Fruit fly (Drosophila melanogaster) whole organism, adult: ENCODE results near the gene Rpn12.
A peak's percentile ranks its signal among the peaks of the same experiment; 100 is the strongest.

Source experiments
- CG11617 ChIP-seq: fragments of 200-800 bp; sonication (Bioruptor generic); optimal IDR thresholded peaks from 2 replicates; lab custom pipeline; 2017; ENCODE audit warnings: mild to moderate bottlenecking, missing biosample characterization, missing genetic modification reagents, missing genetic modification characterization
- CG12768 ChIP-seq: fragments of 200-800 bp; sonication (Bioruptor generic); optimal IDR thresholded peaks from 2 replicates; lab custom pipeline; 2017; ENCODE audit warnings: missing biosample characterization, missing genetic modification characterization, mild to moderate bottlenecking, moderate library complexity, missing genetic modification reagents
- CG14711 ChIP-seq: fragments of 200-800 bp; sonication (Bioruptor generic); optimal IDR thresholded peaks from 2 replicates; lab custom pipeline; 2018; ENCODE audit warnings: missing biosample characterization, mild to moderate bottlenecking, missing genetic modification characterization, moderate library complexity
- CG1620 ChIP-seq: fragments of 200-800 bp; sonication (Bioruptor generic); optimal IDR thresholded peaks from 2 replicates; lab custom pipeline; 2016; ENCODE audit warnings: missing biosample characterization, missing genetic modification characterization
- CG33017 ChIP-seq: fragments of 200-800 bp; sonication (Bioruptor generic); optimal IDR thresholded peaks from 2 replicates; lab custom pipeline; 2018; ENCODE audit warnings: missing biosample characterization, mild to moderate bottlenecking, missing genetic modification characterization, moderate library complexity
- CG5204 ChIP-seq: fragments of 200-800 bp; sonication (Bioruptor generic); optimal IDR thresholded peaks from 2 replicates; lab custom pipeline; 2016; ENCODE audit warnings: missing biosample characterization, missing genetic modification characterization
- CG7045 ChIP-seq: fragments of 200-800 bp; sonication (Bioruptor generic); optimal IDR thresholded peaks from 2 replicates; lab custom pipeline; 2017; ENCODE audit warnings: missing biosample characterization, mild to moderate bottlenecking, missing genetic modification characterization
- CG7101 ChIP-seq: fragments of 200-800 bp; sonication (Bioruptor generic); optimal IDR thresholded peaks from 2 replicates; lab custom pipeline; 2018; ENCODE audit warnings: missing biosample characterization, mild to moderate bottlenecking, missing genetic modification characterization, moderate library complexity
- Clk ChIP-seq: fragments of 200-800 bp; sonication (Bioruptor generic); optimal IDR thresholded peaks from 2 replicates; lab custom pipeline; 2017; ENCODE audit warnings: missing biosample characterization, missing genetic modification characterization
- Crg-1 ChIP-seq: fragments of 200-800 bp; sonication (Bioruptor generic); optimal IDR thresholded peaks from 2 replicates; lab custom pipeline; 2016; ENCODE audit warnings: missing biosample characterization, missing genetic modification characterization
- Hr96 ChIP-seq: fragments of 200-800 bp; sonication (Bioruptor generic); optimal IDR thresholded peaks from 2 replicates; lab custom pipeline; 2016; ENCODE audit warnings: missing biosample characterization, missing genetic modification characterization
- Mnt ChIP-seq: fragments of 200-800 bp; sonication (Bioruptor generic); optimal IDR thresholded peaks from 2 replicates; lab custom pipeline; 2016; ENCODE audit warnings: missing biosample characterization, mild to moderate bottlenecking, missing genetic modification characterization
- bab1 ChIP-seq: fragments of 200-800 bp; sonication (Bioruptor generic); optimal IDR thresholded peaks from 3 replicates; lab custom pipeline; 2019; ENCODE audit warnings: missing biosample characterization, mild to moderate bottlenecking, missing genetic modification characterization, moderate library complexity
- cic ChIP-seq: fragments of 200-800 bp; sonication (Bioruptor generic); optimal IDR thresholded peaks from 2 replicates; lab custom pipeline; 2017; ENCODE audit warnings: missing biosample characterization, mild to moderate bottlenecking, missing genetic modification characterization, moderate library complexity
- cnc ChIP-seq, 2 experiments: fragments of >200 bp; optimal IDR thresholded peaks; 2 replicates each; lab custom pipeline; 2017
- kay ChIP-seq: fragments of 200-800 bp; sonication (Bioruptor generic); peaks from one replicate; lab custom pipeline; 2016; ENCODE audit warnings: missing biosample characterization, missing genetic modification characterization, borderline replicate concordance
- ovo ChIP-seq: fragments of 200-800 bp; sonication (Bioruptor generic); optimal IDR thresholded peaks from 2 replicates; lab custom pipeline; 2016; ENCODE audit warnings: missing biosample characterization, missing genetic modification characterization
- pad ChIP-seq: fragments of 200-800 bp; sonication (Bioruptor generic); optimal IDR thresholded peaks from 3 replicates; lab custom pipeline; 2017; ENCODE audit warnings: missing biosample characterization, missing genetic modification characterization, mild to moderate bottlenecking, moderate library complexity, missing genetic modification reagents
- tj ChIP-seq: fragments of 200-800 bp; sonication (Bioruptor generic); optimal IDR thresholded peaks from 3 replicates; lab custom pipeline; 2017; ENCODE audit warnings: missing biosample characterization, mild to moderate bottlenecking, missing genetic modification characterization, moderate library complexity
- toe ChIP-seq: fragments of 200-800 bp; sonication (Bioruptor generic); optimal IDR thresholded peaks from 2 replicates; lab custom pipeline; 2016; ENCODE audit warnings: missing biosample characterization, missing genetic modification characterization

Rpn12 gene

dm6 chr3L:16571014-16571738, 11.7 kb upstream of the Rpn12 start:
- TF ChIP-seq CG12768 (GFP tag; lab: Kevin White, UChicago) (no peak), kay (peak; percentile 19), CG7045 (GFP tag; lab: Kevin White, UChicago) (no peak), cnc (optimal IDR thresholded peaks at IDR 0.05; lab: Kevin White, UChicago) (no peak), tj (GFP tag; lab: Kevin White, UChicago) (no peak)

- TF ChIP-seq CG14711 (tag; lab: Kevin White, UChicago) (no peak), CG11617 (GFP tag; lab: Kevin White, UChicago) (no peak), CG33017 (tag; lab: Kevin White, UChicago) (no peak), tj (GFP tag; lab: Kevin White, UChicago) (peak; percentile 89), cnc (optimal IDR thresholded peaks at IDR 0.05; lab: Kevin White, UChicago) (no peak)
Measured at dm6 chr3L:16571739-16572063, 11.1 kb upstream of the Rpn12 start.

dm6 chr3L:16572208-16572607, 10.6 kb upstream of the Rpn12 start:
- TF ChIP-seq cic (GFP tag; lab: Kevin White, UChicago) (no peak), CG11617 (GFP tag; lab: Kevin White, UChicago) (no peak), CG7045 (GFP tag; lab: Kevin White, UChicago) (no peak), tj (GFP tag; lab: Kevin White, UChicago) (no peak), cnc (optimal IDR thresholded peaks at IDR 0.05; lab: Kevin White, UChicago) (no peak), toe (GFP tag; lab: Kevin White, UChicago) (no peak), ovo (GFP tag; lab: Kevin White, UChicago) (no peak), pad (peak; percentile 11), Clk (GFP tag; lab: Kevin White, UChicago) (no peak), CG5204 (GFP tag; lab: Kevin White, UChicago) (no peak), CG12768 (GFP tag; lab: Kevin White, UChicago) (peak; percentile 33), Crg-1 (no peak), Hr96 (GFP tag; lab: Kevin White, UChicago) (no peak), bab1 (no peak), CG33017 (tag; lab: Kevin White, UChicago) (no peak), CG7101 (tag; lab: Kevin White, UChicago) (no peak), Mnt (GFP tag; lab: Kevin White, UChicago) (peak; percentile 22), CG14711 (tag; lab: Kevin White, UChicago) (no peak), CG1620 (GFP tag; lab: Kevin White, UChicago) (no peak), kay (peak; percentile 60)

dm6 chr3L:16573234-16573633, 9.6 kb upstream of the Rpn12 start, which contains the start of gene Mipp1:
Mipp1 (minus strand) TSS chr3L:16573334.
- TF ChIP-seq cic (GFP tag; lab: Kevin White, UChicago) (peak; percentile 8), CG12768 (GFP tag; lab: Kevin White, UChicago) (peak; percentile 3)

dm6 chr3L:16574307-16574946, 8.4 kb upstream of the Rpn12 start, which contains the start of gene mbf1:
mbf1 (plus strand) TSS chr3L:16574436.
- peak; percentile 8 for TF ChIP-seq CG7101 (tag; lab: Kevin White, UChicago)
- TF ChIP-seq CG1620 (GFP tag; lab: Kevin White, UChicago), result peak; percentile 13
- no peak for TF ChIP-seq pad
- TF ChIP-seq CG11617 (GFP tag; lab: Kevin White, UChicago), result peak; percentile 44
- TF ChIP-seq CG12768 (GFP tag; lab: Kevin White, UChicago), result no peak
- peak; percentile 93 for TF ChIP-seq kay
- no peak for TF ChIP-seq ovo (GFP tag; lab: Kevin White, UChicago)
- peak; percentile 22 for TF ChIP-seq cic (GFP tag; lab: Kevin White, UChicago)
- TF ChIP-seq tj (GFP tag; lab: Kevin White, UChicago), result peak; percentile 15
- no peak for TF ChIP-seq Clk (GFP tag; lab: Kevin White, UChicago)
- peak; percentile 39 for TF ChIP-seq Mnt (GFP tag; lab: Kevin White, UChicago)
- TF ChIP-seq bab1, result peak; percentile 63
- no peak for TF ChIP-seq CG7045 (GFP tag; lab: Kevin White, UChicago)

dm6 chr3L:16580049-16580448, 2.8 kb upstream of the Rpn12 start, which contains the start of gene nxf2:
nxf2 (minus strand) TSS chr3L:16580306.
- no peak for TF ChIP-seq CG7045 (GFP tag; lab: Kevin White, UChicago)
- TF ChIP-seq tj (GFP tag; lab: Kevin White, UChicago), result peak; percentile 98
- TF ChIP-seq bab1, result peak; percentile 65
- no peak for TF ChIP-seq cic (GFP tag; lab: Kevin White, UChicago)
- no peak for TF ChIP-seq kay
- no peak for TF ChIP-seq Mnt (GFP tag; lab: Kevin White, UChicago)
- TF ChIP-seq ovo (GFP tag; lab: Kevin White, UChicago), result peak; percentile 54
- no peak for TF ChIP-seq CG12768 (GFP tag; lab: Kevin White, UChicago)
